Worm (Caenorhabditis elegans) whole organism, late embryonic: ENCODE results near the gene srpa-72.
"Not testable (repeated sequence)": the region's sequence is repeated elsewhere in the genome, so short reads cannot be mapped to it uniquely, and the experiment has no call there.

Experiments
- F13H6.1 ChIP-seq: sonication (generic microtip); optimal IDR thresholded peaks from 2 replicates; lab custom pipeline; 2016; ENCODE audit warnings: missing genetic modification characterization, missing compliant biosample characterization
- ama-1 ChIP-seq: fragments of 150-350 bp; optimal IDR thresholded peaks from 2 replicates; lab custom pipeline; 2014
- ceh-22 ChIP-seq: sonication (generic microtip); optimal IDR thresholded peaks from 2 replicates; lab custom pipeline; 2017; ENCODE audit warnings: missing biosample characterization, missing genetic modification characterization
- ceh-30 ChIP-seq: fragments of 150-350 bp; optimal IDR thresholded peaks from 2 replicates; lab custom pipeline; 2014; ENCODE audit warnings: missing biosample characterization, missing genetic modification characterization
- ceh-31 ChIP-seq: sonication (generic microtip); optimal IDR thresholded peaks from 2 replicates; lab custom pipeline; 2016; ENCODE audit warnings: missing genetic modification characterization, missing compliant biosample characterization
- ceh-48 ChIP-seq: sonication (generic microtip); optimal IDR thresholded peaks from 2 replicates; lab custom pipeline; 2016; ENCODE audit warnings: missing genetic modification characterization, inconsistent platforms, missing compliant biosample characterization
- ceh-6 ChIP-seq: fragments of 200-800 bp; sonication (Bioruptor generic); optimal IDR thresholded peaks from 2 replicates; lab custom pipeline; 2018; ENCODE audit warnings: mild to moderate bottlenecking, missing genetic modification characterization, missing compliant biosample characterization
- ceh-9 ChIP-seq: sonication (generic microtip); optimal IDR thresholded peaks from 2 replicates; lab custom pipeline; 2016; ENCODE audit warnings: mild to moderate bottlenecking, missing genetic modification characterization, inconsistent platforms, missing compliant biosample characterization
- dmd-4 ChIP-seq: sonication (generic microtip); optimal IDR thresholded peaks from 2 replicates; lab custom pipeline; 2016; ENCODE audit warnings: borderline replicate concordance, missing genetic modification characterization, missing compliant biosample characterization
- elt-2 ChIP-seq: sonication (generic microtip); optimal IDR thresholded peaks from 2 replicates; lab custom pipeline; 2016; ENCODE audit warnings: missing genetic modification reagents, missing genetic modification characterization, missing compliant biosample characterization
- elt-4 ChIP-seq: sonication (generic microtip); optimal IDR thresholded peaks from 2 replicates; lab custom pipeline; 2016; ENCODE audit warnings: missing genetic modification characterization, missing compliant biosample characterization
- ets-4 ChIP-seq: sonication (generic microtip); optimal IDR thresholded peaks from 2 replicates; lab custom pipeline; 2016; ENCODE audit warnings: missing genetic modification characterization, missing compliant biosample characterization
- eyg-1 ChIP-seq: sonication (generic microtip); optimal IDR thresholded peaks from 2 replicates; lab custom pipeline; 2016; ENCODE audit warnings: missing genotype, missing genetic modification characterization, missing compliant biosample characterization
- fax-1 ChIP-seq: sonication (generic microtip); optimal IDR thresholded peaks from 2 replicates; lab custom pipeline; 2016; ENCODE audit warnings: missing genotype, missing genetic modification characterization, missing compliant biosample characterization
- hlh-15 ChIP-seq: sonication (generic microtip); optimal IDR thresholded peaks from 2 replicates; lab custom pipeline; 2016; ENCODE audit warnings: missing genetic modification characterization, missing compliant biosample characterization
- hlh-30 ChIP-seq: sonication (generic microtip); optimal IDR thresholded peaks from 2 replicates; lab custom pipeline; 2017; ENCODE audit warnings: antibody characterized with exemption, missing genetic modification characterization, missing compliant biosample characterization; ENCODE audit not compliant: insufficient read depth
- hlh-8 ChIP-seq: sonication (generic microtip); optimal IDR thresholded peaks from 2 replicates; lab custom pipeline; 2016; ENCODE audit warnings: missing genotype, missing genetic modification characterization, missing compliant biosample characterization
- lim-6 ChIP-seq: sonication (generic microtip); optimal IDR thresholded peaks from 2 replicates; lab custom pipeline; 2016; ENCODE audit warnings: missing genetic modification characterization, missing compliant biosample characterization
- lin-11 ChIP-seq: fragments of 200-800 bp; sonication (Bioruptor generic); optimal IDR thresholded peaks from 2 replicates; lab custom pipeline; 2018; ENCODE audit warnings: mild to moderate bottlenecking, missing genetic modification characterization, missing compliant biosample characterization
- madf-2 ChIP-seq: sonication (generic microtip); optimal IDR thresholded peaks from 2 replicates; lab custom pipeline; 2017; ENCODE audit warnings: missing genetic modification characterization, missing compliant biosample characterization
- nhr-11 ChIP-seq: fragments of 150-350 bp; optimal IDR thresholded peaks from 2 replicates; lab custom pipeline; 2014; ENCODE audit warnings: missing biosample characterization, missing genetic modification characterization
- nhr-232 ChIP-seq: sonication (generic microtip); optimal IDR thresholded peaks from 2 replicates; lab custom pipeline; 2016; ENCODE audit warnings: missing genetic modification characterization, missing compliant biosample characterization
- odd-2 ChIP-seq: sonication (generic microtip); optimal IDR thresholded peaks from 2 replicates; lab custom pipeline; 2017; ENCODE audit warnings: antibody characterized with exemption, mild to moderate bottlenecking, missing genetic modification characterization, missing compliant biosample characterization
- pax-1 ChIP-seq: fragments of 150-350 bp; optimal IDR thresholded peaks from 2 replicates; lab custom pipeline; 2014; ENCODE audit warnings: missing biosample characterization, missing genetic modification characterization
- pha-2 ChIP-seq: sonication (generic microtip); optimal IDR thresholded peaks from 2 replicates; lab custom pipeline; 2017; ENCODE audit warnings: mild to moderate bottlenecking, missing genetic modification characterization, missing compliant biosample characterization
- pha-4 ChIP-seq: fragments of 150-350 bp; optimal IDR thresholded peaks from 2 replicates; lab custom pipeline; 2018; ENCODE audit warnings: missing biosample characterization, missing genetic modification reagents, missing genetic modification characterization
- sox-2 ChIP-seq: fragments of 200-800 bp; sonication (Bioruptor generic); IDR thresholded peaks from 2 replicates; pipeline ENCODE4 v1.3.6; 2022; ENCODE audit warnings: missing genetic modification reagents, missing genetic modification characterization, missing compliant biosample characterization
- sox-4 ChIP-seq: sonication (generic microtip); optimal IDR thresholded peaks from 2 replicates; lab custom pipeline; 2017; ENCODE audit warnings: mild to moderate bottlenecking, missing genetic modification characterization, inconsistent platforms, missing compliant biosample characterization
- tbx-2 ChIP-seq: sonication (generic microtip); optimal IDR thresholded peaks from 2 replicates; lab custom pipeline; 2016; ENCODE audit warnings: missing genetic modification characterization, missing compliant biosample characterization
- tbx-7 ChIP-seq: sonication (generic microtip); optimal IDR thresholded peaks from 2 replicates; lab custom pipeline; 2016; ENCODE audit warnings: missing genotype, missing genetic modification characterization, missing compliant biosample characterization
- ttx-3 ChIP-seq: sonication (generic microtip); optimal IDR thresholded peaks from 2 replicates; lab custom pipeline; 2016; ENCODE audit warnings: missing genetic modification reagents, missing genetic modification characterization, missing compliant biosample characterization
- unc-3 ChIP-seq, 2 experiments: fragments of 200-800 bp in 1 of 2; sonication (Bioruptor generic) in 1 of 2; sonication (generic microtip) in 1 of 2; conservative IDR thresholded peaks in 1 of 2; optimal IDR thresholded peaks in 1 of 2; 2 replicates each; pipeline versions ENCODE4 v1.3.6 to Lab custom; 2016 to 2022; ENCODE audit warnings: missing compliant biosample characterization in 2 of 2, missing genetic modification characterization in 2 of 2, missing genetic modification reagents in 1 of 2
- unc-42 ChIP-seq: sonication (generic microtip); optimal IDR thresholded peaks from 2 replicates; lab custom pipeline; 2016; ENCODE audit warnings: missing genotype, missing genetic modification characterization, missing compliant biosample characterization
- unc-55 ChIP-seq: sonication (generic microtip); optimal IDR thresholded peaks from 2 replicates; lab custom pipeline; 2017; ENCODE audit warnings: missing biosample characterization, missing genetic modification reagents, missing genetic modification characterization
- unc-86 ChIP-seq: sonication (generic microtip); optimal IDR thresholded peaks from 2 replicates; lab custom pipeline; 2016; ENCODE audit warnings: missing genetic modification characterization, missing compliant biosample characterization
- zip-5 ChIP-seq: sonication (generic microtip); optimal IDR thresholded peaks from 2 replicates; lab custom pipeline; 2016; ENCODE audit warnings: missing genetic modification characterization, missing compliant biosample characterization

The srpa-72 gene

DNA sequence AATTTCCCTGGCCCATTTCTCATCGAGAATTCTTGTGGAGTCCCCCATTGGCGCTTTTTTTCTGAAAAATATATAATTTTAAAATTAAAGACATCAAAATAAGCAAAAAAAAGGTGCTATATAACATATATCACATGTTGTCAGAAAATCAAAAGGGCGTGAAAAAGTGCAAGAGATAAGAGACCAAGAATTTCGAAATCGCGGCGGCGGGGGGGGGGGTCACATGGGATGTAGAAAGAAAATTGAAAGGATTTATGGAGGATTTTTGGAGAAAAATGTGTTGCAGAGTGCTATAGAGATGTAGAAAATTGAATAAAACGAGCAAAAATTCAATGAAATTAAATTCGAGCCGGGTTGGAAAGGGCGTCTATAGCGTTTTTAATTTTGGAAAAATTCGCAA is 43.9 kb downstream of the srpa-72 start, which contains the start of gene K12H6.6:
Gene K12H6.6, minus strand, starts transcription at position 61 of the 400 bp plus-strand sequence.
- TF ChIP-seq unc-42 (tag; lab: Kevin White, UChicago): peak; percentile 12
- TF ChIP-seq odd-2 (tag; lab: Kevin White, UChicago): no peak
- no peak for TF ChIP-seq hlh-30 (tag; lab: Kevin White, UChicago)
- TF ChIP-seq ceh-31 (tag; lab: Kevin White, UChicago): no peak
- no peak for TF ChIP-seq lim-6 (tag; lab: Kevin White, UChicago)

DNA sequence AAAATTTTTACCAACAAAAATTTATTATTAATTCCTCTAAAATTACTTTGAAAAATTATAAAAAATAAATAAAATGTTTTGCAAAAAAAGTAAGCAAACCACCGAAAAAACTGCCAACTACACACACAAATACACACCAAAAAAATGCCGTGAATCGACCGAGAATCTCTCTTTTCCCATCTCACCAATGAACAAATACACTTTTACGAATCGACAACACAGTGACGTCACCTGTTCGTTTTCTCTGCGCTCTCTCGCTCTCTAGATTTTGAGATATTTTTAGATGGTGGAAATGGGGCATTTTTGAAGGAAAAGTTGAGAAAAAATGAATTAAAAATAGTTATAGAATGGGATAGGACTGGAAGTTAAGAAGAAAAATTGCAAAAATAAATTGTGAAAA is 44.8 kb downstream of the srpa-72 start:
- no peak for TF ChIP-seq hlh-30 (tag; lab: Kevin White, UChicago)
- TF ChIP-seq unc-55 (GFP tag; lab: Kevin White, UChicago): peak; percentile 14
- TF ChIP-seq, all 69 proteins: peak for 1

DNA sequence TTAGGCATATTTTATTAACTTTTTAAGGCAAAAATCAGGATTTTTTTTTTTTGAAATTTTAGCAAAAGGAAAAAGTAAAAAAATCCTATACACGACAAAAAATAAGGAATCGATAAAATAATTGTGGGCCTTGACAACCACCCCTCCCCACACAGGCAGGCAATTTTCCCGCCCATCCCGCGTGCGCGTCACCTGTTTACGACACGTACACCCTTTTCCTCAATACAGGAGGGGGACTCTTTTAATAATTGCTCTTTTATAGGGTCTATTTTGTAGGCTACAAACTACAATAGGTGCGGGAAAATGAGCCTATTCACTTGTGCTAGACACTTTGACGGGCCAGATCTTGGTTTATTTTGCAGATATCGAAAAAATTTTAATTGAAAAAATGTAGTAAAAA is 45.3 kb downstream of the srpa-72 start:
- TF ChIP-seq zip-5 (no peak), eyg-1 (tag; lab: Kevin White, UChicago) (no peak), pha-4 (tag; lab: Kevin White, UChicago) (no peak), hlh-30 (tag; lab: Kevin White, UChicago) (peak; percentile 57), ceh-30 (tag; lab: Kevin White, UChicago) (peak; percentile 26)

DNA sequence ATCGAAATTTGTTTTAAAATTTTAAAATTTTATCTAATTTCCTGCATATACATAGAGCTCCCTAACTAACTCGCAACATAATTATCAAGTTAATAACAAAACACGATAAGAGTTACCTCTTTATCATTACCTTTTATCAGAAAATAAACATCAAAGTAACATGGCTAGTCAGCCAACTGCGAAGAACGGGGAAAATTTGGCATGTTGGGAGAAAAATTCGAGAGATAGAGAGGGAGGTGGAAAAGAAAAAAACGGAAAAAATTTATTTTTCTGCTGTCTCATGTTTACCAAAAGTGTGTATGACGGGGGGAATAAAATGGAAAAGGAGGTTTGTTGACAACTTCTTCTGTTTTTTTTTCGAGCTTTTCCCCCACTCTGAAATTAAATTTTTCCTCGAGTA is 46.8 kb downstream of the srpa-72 start:
- no peak for TF ChIP-seq lin-11
- no peak for TF ChIP-seq tbx-7
- peak; percentile 90 for TF ChIP-seq elt-2 (tag; lab: Kevin White, UChicago)

DNA sequence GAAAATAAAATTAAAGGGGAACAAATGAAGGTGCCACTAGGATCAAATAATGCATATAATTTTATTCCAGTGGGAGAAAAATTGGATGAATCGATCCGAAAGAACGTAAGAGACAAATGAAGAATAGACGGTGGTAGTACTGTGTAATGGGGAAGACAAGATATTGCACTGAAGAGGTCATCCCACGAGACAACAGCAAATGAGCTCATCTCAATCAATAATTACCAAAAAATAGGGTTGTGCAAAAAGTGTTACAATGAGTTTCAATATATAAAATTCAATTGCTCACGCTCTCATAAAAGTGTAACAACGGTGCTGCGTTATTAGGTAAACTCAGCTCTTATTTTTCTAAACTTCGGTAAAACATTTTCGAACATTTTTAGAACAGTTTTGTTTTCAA is 49.6 kb downstream of the srpa-72 start, which contains the start of gene K12H6.7:
Gene K12H6.7, minus strand, starts transcription at position 101 of the 400 bp plus-strand sequence.
- TF ChIP-seq ets-4 (tag; lab: Kevin White, UChicago) (no peak), ama-1 (no peak), hlh-15 (tag; lab: Kevin White, UChicago) (no peak), ceh-22 (tag; lab: Kevin White, UChicago) (no peak), nhr-232 (no peak), zip-5 (no peak), pax-1 (tag; lab: Kevin White, UChicago) (no peak), F13H6.1 (tag; lab: Kevin White, UChicago) (no peak)
- TF ChIP-seq, all 69 proteins: peak for 0

DNA sequence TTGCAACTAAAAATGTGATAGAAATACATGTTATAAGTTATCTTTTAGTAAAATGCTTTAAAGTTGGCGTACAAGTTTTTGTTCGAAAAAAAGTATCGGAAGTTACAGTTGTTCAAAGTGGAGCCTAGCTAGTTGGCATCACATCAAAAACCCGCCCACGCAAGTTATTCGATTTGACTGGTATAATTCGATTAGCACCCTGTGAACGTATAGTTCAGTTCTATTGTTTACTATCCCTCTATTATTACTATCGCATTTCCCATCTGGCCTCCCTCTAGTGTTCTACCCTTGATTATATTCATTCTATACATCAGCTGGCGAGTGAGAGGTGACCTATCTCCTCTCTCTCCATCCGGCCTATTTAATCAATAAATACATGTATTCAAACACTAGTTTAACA is 51.7 kb downstream of the srpa-72 start, which contains the start of gene Y110A2AL.4:
Gene Y110A2AL.4, plus strand, starts transcription at position 301 of the 400 bp plus-strand sequence.
- TF ChIP-seq lim-6 (tag; lab: Kevin White, UChicago); ceh-9; pha-4 (tag; lab: Kevin White, UChicago): not testable (repeated sequence)

DNA sequence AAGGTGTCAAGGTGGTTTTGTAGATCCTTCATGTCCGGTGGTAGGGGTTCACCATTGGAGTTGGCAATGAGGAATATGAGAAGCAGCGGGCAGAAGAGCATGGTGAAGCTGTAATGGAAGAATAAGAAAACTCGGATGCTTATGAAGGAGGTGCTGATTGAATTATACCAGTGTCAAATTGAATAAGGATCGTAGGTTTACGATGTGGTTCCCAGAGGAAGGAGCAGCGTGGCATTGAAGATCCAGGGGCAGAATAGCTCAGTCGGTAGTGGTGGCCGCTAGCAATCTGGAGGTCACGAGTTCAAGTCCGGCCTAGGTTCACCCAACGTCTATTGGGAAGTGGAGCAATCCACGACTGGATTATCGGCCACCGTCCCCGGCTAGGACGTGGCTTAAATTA is 54.2 kb downstream of the srpa-72 start, which contains the start of gene Y110A2AL.6:
Gene Y110A2AL.6, minus strand, starts transcription at position 101 of the 400 bp plus-strand sequence.
- TF ChIP-seq madf-2 (tag; lab: Kevin White, UChicago) (no peak), dmd-4 (tag; lab: Kevin White, UChicago) (no peak), nhr-11 (tag; lab: Kevin White, UChicago) (no peak), lin-11 (no peak), ceh-6 (GFP tag; lab: Kevin White, UChicago) (no peak), ttx-3 (tag; lab: Kevin White, UChicago) (no peak)

DNA sequence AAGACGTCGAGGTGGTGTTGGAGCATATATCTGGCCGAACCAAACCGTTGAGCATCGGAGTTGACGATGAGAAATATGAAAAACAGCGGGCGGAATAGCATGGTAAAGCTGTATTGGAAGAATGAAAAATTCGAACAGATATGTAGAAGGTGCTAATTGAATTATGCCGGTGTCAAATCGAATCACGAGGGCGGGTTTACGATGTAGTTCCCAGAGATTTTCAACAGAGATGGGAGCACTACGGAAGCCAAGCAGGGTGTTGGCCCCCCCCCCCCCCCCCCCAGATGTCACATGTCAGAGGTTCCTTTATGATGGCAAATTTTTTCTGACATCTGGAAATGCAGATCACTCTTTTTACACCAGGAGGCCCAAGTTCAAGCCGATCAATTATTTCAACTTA is 55.8 kb downstream of the srpa-72 start, which contains the start of gene Y110A2AL.7:
Gene Y110A2AL.7, minus strand, starts transcription at position 101 of the 400 bp plus-strand sequence.
- TF ChIP-seq nhr-11 (tag; lab: Kevin White, UChicago) (no peak), ceh-48 (tag; lab: Kevin White, UChicago) (no peak), elt-2 (tag; lab: Kevin White, UChicago) (no peak), hlh-8 (tag; lab: Kevin White, UChicago) (no peak), unc-86 (no peak), pha-2 (tag; lab: Kevin White, UChicago) (no peak), ceh-6 (GFP tag; lab: Kevin White, UChicago) (no peak), hlh-15 (tag; lab: Kevin White, UChicago) (no peak), fax-1 (no peak), elt-4 (no peak), sox-2 (GFP tag; lab: Robert Waterston, UW) (no peak), tbx-2 (tag; lab: Kevin White, UChicago) (no peak), eyg-1 (tag; lab: Kevin White, UChicago) (no peak), sox-4 (tag; lab: Kevin White, UChicago) (no peak), unc-3 (GFP tag; conservative IDR thresholded peaks at IDR 0.05; lab: Robert Waterston, UW) (no peak), unc-3 (tag; optimal IDR thresholded peaks at IDR 0.05; lab: Kevin White, UChicago) (no peak), odd-2 (tag; lab: Kevin White, UChicago) (no peak)
